Worm (Caenorhabditis elegans): Measurements from ENCODE around the gene eif-2Balpha.
A peak's percentile ranks its signal among the peaks of the same experiment; 100 is the strongest.

The eif-2Balpha gene

DNA sequence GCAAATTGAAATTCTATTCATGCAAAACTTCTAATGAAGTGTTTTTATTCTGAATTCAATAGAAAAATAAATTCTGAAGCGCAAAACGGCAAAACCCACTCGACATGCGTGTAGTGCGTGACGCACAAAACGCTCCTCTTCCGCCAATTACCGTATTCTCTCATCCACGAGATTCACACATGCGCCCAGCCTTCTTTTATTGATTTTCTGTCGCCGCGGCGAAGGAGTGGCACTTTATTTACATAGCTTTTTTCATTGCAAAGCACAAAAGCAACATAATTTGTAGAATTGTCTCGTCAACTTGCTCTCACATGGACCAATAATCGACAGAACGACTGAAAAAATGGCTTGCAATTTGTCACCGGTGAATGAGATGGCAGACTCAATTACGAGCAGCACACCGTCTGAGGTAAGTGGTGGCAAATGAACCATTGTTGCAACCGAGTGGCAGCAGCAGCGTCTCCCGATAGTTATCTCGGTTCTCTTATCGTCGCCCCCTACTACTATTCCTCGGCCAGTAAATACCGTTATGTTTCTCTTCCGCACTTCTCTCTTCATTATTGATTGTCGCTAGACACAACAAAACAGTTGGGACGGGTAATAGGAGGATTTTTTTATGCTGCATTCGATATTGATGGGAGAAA is 3.2 kb downstream of the eif-2Balpha start, which contains the start of gene unc-16 (continued):
- peak; percentile 84 for TF ChIP-seq ceh-31 (tag; optimal IDR thresholded peaks at IDR 0.05)

DNA sequence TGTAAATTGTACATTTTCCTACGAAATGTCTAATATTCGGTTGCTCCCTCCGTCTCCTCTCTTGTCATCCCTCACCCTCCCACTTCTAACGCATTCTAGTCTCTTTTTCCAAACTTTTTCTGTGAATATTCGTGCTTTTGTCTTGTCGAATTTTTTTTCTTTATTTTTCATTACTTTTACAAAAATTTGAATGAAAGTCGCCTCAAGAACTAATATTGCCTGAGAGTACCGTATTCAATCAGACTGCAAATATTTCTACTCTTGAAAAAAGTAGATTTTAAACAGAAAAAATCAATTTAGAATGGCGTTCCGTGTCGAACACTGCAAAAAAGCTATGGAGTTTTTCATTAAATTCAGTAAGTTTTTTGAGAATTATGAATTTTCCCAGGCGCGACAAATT is 13.4 kb downstream of the eif-2Balpha start, which contains the start of gene ZK1098.11:
ZK1098.11 (plus strand) TSS at position 301 of the 400 bp plus-strand sequence.
- TF ChIP-seq odd-2 (tag; optimal IDR thresholded peaks at IDR 0.05) (no peak), pros-1 (tag; optimal IDR thresholded peaks at IDR 0.05) (no peak), ztf-16 (tag; optimal IDR thresholded peaks at IDR 0.05) (no peak), ceh-2 (tag; optimal IDR thresholded peaks at IDR 0.05) (no peak), mec-3 (tag; optimal IDR thresholded peaks at IDR 0.05; ENCODE audit: borderline replicate concordance) (no peak), tbx-7 (tag; optimal IDR thresholded peaks at IDR 0.05) (no peak), hlh-6 (tag; optimal IDR thresholded peaks at IDR 0.05) (no peak), pha-2 (tag; optimal IDR thresholded peaks at IDR 0.05) (no peak), unc-3 (GFP tag; conservative IDR thresholded peaks at IDR 0.05) (no peak), unc-3 (tag; optimal IDR thresholded peaks at IDR 0.05) (no peak), rnt-1 (tag; optimal IDR thresholded peaks at IDR 0.05) (no peak), elt-4 (tag; optimal IDR thresholded peaks at IDR 0.05) (no peak), lin-11 (tag; optimal IDR thresholded peaks at IDR 0.05) (no peak), ceh-9 (tag; optimal IDR thresholded peaks at IDR 0.05) (no peak)

DNA sequence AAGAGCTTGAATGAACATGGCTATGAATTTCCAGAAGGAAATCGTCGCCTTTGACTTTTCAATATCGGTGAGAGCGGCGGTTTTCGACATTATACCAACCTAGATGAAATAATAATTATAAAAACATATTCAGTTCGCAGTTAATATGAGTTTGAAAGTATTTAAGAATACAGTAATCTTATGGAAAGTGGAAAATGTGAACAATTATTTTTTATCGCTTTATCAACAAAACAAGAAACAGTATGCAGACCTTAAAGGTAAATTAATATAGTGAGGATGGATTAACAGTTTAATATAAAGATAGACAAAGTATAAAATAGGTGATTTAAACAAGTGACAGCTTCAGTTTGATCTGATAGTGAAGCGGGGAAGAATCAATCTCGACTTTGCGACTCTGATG is 15.5 kb downstream of the eif-2Balpha start, which contains the start of gene C48B4.6:
C48B4.6 (minus strand) TSS at position 101 of the 400 bp plus-strand sequence.
- TF ChIP-seq ceh-18 (tag; optimal IDR thresholded peaks at IDR 0.05) (no peak), hlh-15 (tag; optimal IDR thresholded peaks at IDR 0.05) (no peak), K02D7.2 (tag; optimal IDR thresholded peaks at IDR 0.05) (no peak), ceh-14 (tag; optimal IDR thresholded peaks at IDR 0.05) (no peak)

DNA sequence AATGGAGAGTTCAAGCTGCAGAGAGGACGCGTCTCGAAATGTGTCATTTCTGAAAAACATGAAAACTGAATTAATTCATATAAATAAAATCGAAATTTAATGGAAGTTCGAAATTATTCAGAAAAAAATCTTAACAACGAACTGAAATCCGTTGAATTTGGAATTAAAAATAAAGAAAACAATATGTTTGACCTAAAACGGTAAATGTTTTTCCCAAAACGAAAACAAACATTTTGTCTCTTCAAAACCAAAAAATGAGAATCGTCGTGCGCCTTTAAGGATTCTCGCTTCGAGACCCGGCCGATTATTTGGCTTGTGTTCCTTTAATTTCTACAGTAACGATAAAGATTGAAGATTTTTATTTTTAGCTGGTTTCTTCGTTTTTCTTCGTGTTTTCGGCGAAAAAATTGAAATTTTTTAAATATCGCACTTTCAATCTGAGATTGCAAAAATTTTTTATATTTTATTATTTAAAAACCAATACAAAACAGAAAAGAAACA is 16.5 kb downstream of the eif-2Balpha start, which contains the start of gene C48B4.7:
C48B4.7 (minus strand) TSS at position 51 of the 501 bp plus-strand sequence.
- no peak for TF ChIP-seq ceh-14 (tag; optimal IDR thresholded peaks at IDR 0.05)
- no peak for TF ChIP-seq ceh-24 (tag; optimal IDR thresholded peaks at IDR 0.05)
- no peak for TF ChIP-seq ceh-48 (tag; optimal IDR thresholded peaks at IDR 0.05)
- no peak for TF ChIP-seq tbx-2 (tag; optimal IDR thresholded peaks at IDR 0.05)
- no peak for TF ChIP-seq rnt-1 (tag; optimal IDR thresholded peaks at IDR 0.05)
- TF ChIP-seq ahr-1 (tag; optimal IDR thresholded peaks at IDR 0.05): no peak
- no peak for TF ChIP-seq ceh-6 (GFP tag; optimal IDR thresholded peaks at IDR 0.05)
- no peak for TF ChIP-seq ref-2 (tag; optimal IDR thresholded peaks at IDR 0.05)
- no peak for TF ChIP-seq ceh-18 (tag; optimal IDR thresholded peaks at IDR 0.05)
- TF ChIP-seq ceh-34 (tag; optimal IDR thresholded peaks at IDR 0.05): no peak
- no peak for TF ChIP-seq ceh-31 (tag; optimal IDR thresholded peaks at IDR 0.05)
- TF ChIP-seq hlh-30 (tag; optimal IDR thresholded peaks at IDR 0.05; ENCODE audit: insufficient read depth): no peak
- no peak for TF ChIP-seq hlh-6 (tag; optimal IDR thresholded peaks at IDR 0.05)
- no peak for TF ChIP-seq unc-42 (tag; optimal IDR thresholded peaks at IDR 0.05)
- TF ChIP-seq K02D7.2 (tag; optimal IDR thresholded peaks at IDR 0.05): no peak
- TF ChIP-seq madf-2 (tag; optimal IDR thresholded peaks at IDR 0.05): no peak

DNA sequence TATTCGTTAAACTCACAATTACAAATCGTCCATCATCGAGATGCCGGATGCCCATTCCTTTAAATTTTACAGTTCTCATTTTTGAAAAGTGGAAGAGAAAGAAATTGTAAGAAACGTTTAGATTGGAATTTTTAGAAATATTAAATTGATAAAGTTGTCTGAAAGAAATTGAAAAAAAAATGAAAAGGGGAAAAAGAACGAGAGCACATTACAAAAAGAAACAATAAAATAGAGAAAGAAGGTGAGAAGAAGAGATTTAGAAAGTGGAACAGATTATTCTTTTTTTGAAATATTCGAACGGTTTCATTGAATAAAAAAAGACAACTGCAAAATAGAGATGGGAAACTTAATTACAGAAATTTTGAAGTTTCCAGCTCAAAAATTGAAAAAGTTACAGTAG is 18.2 kb downstream of the eif-2Balpha start, which contains the start of gene C48B4.8:
C48B4.8 (minus strand) TSS at position 101 of the 400 bp plus-strand sequence.
- TF ChIP-seq K09A11.1 (tag; optimal IDR thresholded peaks at IDR 0.05; ENCODE audit: insufficient read depth) (no peak), ztf-16 (tag; optimal IDR thresholded peaks at IDR 0.05) (no peak), ama-1 (optimal IDR thresholded peaks at IDR 0.05) (no peak), tbx-2 (tag; optimal IDR thresholded peaks at IDR 0.05) (no peak), dmd-4 (tag; optimal IDR thresholded peaks at IDR 0.05; ENCODE audit: borderline replicate concordance) (no peak), unc-86 (tag; optimal IDR thresholded peaks at IDR 0.05) (no peak)
